Worm (Caenorhabditis elegans): Measurements from ENCODE around the gene R03G8.1.

Gene R03G8.1

DNA sequence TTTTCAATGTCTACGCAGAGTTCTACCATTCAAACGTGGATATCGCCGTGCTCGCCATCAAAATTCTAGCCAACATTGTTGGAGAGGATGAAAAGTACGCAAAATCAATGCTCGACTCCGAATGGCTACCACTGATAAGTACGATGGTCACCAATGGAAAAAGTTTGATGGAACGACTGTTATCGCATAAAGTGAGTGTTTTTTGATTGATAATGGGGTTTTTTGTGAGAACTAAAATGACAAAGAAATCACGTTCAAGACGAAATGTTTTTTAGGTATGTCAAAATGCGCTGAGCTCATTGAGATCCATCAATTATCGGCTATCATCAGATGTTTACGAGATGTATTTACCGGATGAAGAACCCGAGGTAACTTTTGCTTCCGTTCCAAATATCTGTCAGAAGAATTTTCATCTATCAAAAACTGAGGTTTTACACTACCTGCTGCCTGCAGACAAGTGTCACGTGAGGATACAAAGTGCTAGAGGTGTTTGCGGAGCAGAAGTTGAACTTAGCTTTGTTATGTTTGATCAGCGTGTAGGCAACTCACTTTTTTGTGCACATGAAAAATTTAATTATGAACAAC lies 21.9 kb downstream of the R03G8.1 start:
- peak; percentile 34 for TF ChIP-seq dmd-6 (GFP tag; IDR thresholded peaks at IDR 0.05)
- no peak for TF ChIP-seq ctbp-1 (GFP tag; IDR thresholded peaks at IDR 0.05)
- TF ChIP-seq dve-1 (tag; optimal IDR thresholded peaks at IDR 0.05; ENCODE audit: insufficient read depth), result peak; percentile 37
- TF ChIP-seq hlh-30 (tag; optimal IDR thresholded peaks at IDR 0.05; ENCODE audit: insufficient read depth), result peak; percentile 72
- TF ChIP-seq spr-1 (tag; optimal IDR thresholded peaks at IDR 0.05), result no peak
- no peak for TF ChIP-seq arid-1 (GFP tag; conservative IDR thresholded peaks at IDR 0.05)
- peak; percentile 31; the same call in 1 of the 2 replicates for TF ChIP-seq tra-1 (GFP tag; IDR thresholded peaks at IDR 0.05)
- peak in 1 of 2 experiments; percentile 42 for TF ChIP-seq mdl-1 (tag; optimal IDR thresholded peaks at IDR 0.05)
- TF ChIP-seq nhr-11 (tag; optimal IDR thresholded peaks at IDR 0.05), result peak; percentile 49
- peak in 1 of 2 experiments; percentile 57 for TF ChIP-seq unc-62 (GFP tag; optimal IDR thresholded peaks at IDR 0.05 in 1 of 2)
- TF ChIP-seq unc-62 (tag; optimal IDR thresholded peaks at IDR 0.05), result no peak
- TF ChIP-seq mdt-29 (GFP tag; IDR thresholded peaks at IDR 0.05), result 0 out of 2 replicates have a peak, but pooled peaks have one; percentile 43
- TF ChIP-seq ceh-32 (tag; optimal IDR thresholded peaks at IDR 0.05; ENCODE audit: poor library complexity), result no peak
- TF ChIP-seq ZK546.5 (tag; optimal IDR thresholded peaks at IDR 0.05), result no peak
- peak; percentile 70 for TF ChIP-seq hlh-11 (tag; optimal IDR thresholded peaks at IDR 0.05)
- TF ChIP-seq nhr-48 (tag; optimal IDR thresholded peaks at IDR 0.05), result peak; percentile 11
- TF ChIP-seq daf-16 (GFP tag; optimal IDR thresholded peaks at IDR 0.05), result peak in 1 of 2 experiments; percentile 90
- TF ChIP-seq daf-16 (tag; optimal IDR thresholded peaks at IDR 0.05), result peak; percentile 49
- peak in 1 of 2 experiments; percentile 23 for TF ChIP-seq lsy-2 (tag; optimal IDR thresholded peaks at IDR 0.05)
- peak; percentile 25; the same call in 1 of the 2 replicates for TF ChIP-seq php-3 (GFP tag; IDR thresholded peaks at IDR 0.05)
- peak; percentile 59 for TF ChIP-seq nhr-28 (tag; optimal IDR thresholded peaks at IDR 0.05)
- peak; percentile 3 for TF ChIP-seq nhr-102 (tag; optimal IDR thresholded peaks at IDR 0.05)
- no peak for TF ChIP-seq mep-1 (tag; optimal IDR thresholded peaks at IDR 0.05)
- TF ChIP-seq lim-7 (GFP tag; IDR thresholded peaks at IDR 0.05), result no peak
- TF ChIP-seq aha-1 (tag), result peak; percentile 75
- TF ChIP-seq pqm-1 (tag; optimal IDR thresholded peaks at IDR 0.05), result peak; percentile 68
- peak; percentile 1 for TF ChIP-seq mes-2 (tag; optimal IDR thresholded peaks at IDR 0.05; ENCODE audit: poor library complexity, severe bottlenecking)
- 0 out of 2 replicates have a peak, but pooled peaks have one; percentile 45 for TF ChIP-seq ceh-20 (GFP tag; IDR thresholded peaks at IDR 0.05)
- TF ChIP-seq aly-2 (tag; optimal IDR thresholded peaks at IDR 0.05), result no peak
- TF ChIP-seq hif-1 (tag; optimal IDR thresholded peaks at IDR 0.05), result peak in 1 of 2 experiments; percentile 76
- peak; percentile 43 for TF ChIP-seq nhr-10 (tag; optimal IDR thresholded peaks at IDR 0.05)

ce11 chrX:13108664-13109063 lies 24.3 kb downstream of the R03G8.1 start:
- TF ChIP-seq ceh-44 (GFP tag; IDR thresholded peaks at IDR 0.05) (no peak), lin-13 (GFP tag; optimal IDR thresholded peaks at IDR 0.05) (peak; percentile 52), ZK337.2 (GFP tag; IDR thresholded peaks at IDR 0.05) (no peak), F37D6.2 (tag; optimal IDR thresholded peaks at IDR 0.05) (no peak), mxl-3 (GFP tag; optimal IDR thresholded peaks at IDR 0.05) (peak; percentile 23), zip-2 (tag; optimal IDR thresholded peaks at IDR 0.05) (no peak), Y75B8A.6 (GFP tag; IDR thresholded peaks at IDR 0.05) (no peak; the same call in 1 of the 2 replicates), unc-62 (GFP tag; optimal IDR thresholded peaks at IDR 0.05 in 1 of 2) (no peak), unc-62 (tag; optimal IDR thresholded peaks at IDR 0.05) (no peak), aha-1 (tag) (peak; percentile 47), nhr-77 (tag; optimal IDR thresholded peaks at IDR 0.05) (no peak), Y5F2A.4 (GFP tag; optimal IDR thresholded peaks at IDR 0.05) (no peak), T26A8.4 (GFP tag; IDR thresholded peaks at IDR 0.05) (no peak), nhr-41 (GFP tag; IDR thresholded peaks at IDR 0.05) (peak; percentile 74; the same call in 1 of the 2 replicates), zfp-3 (GFP tag; conservative IDR thresholded peaks at IDR 0.05) (peak; percentile 56; the same call in 1 of the 2 replicates), sdz-12 (GFP tag; optimal IDR thresholded peaks at IDR 0.05) (peak; percentile 36), tag-97 (GFP tag; IDR thresholded peaks at IDR 0.05) (no peak), ces-1 (GFP tag; optimal IDR thresholded peaks at IDR 0.05) (no peak), lir-3 (tag; optimal IDR thresholded peaks at IDR 0.05) (no peak), dve-1 (tag; optimal IDR thresholded peaks at IDR 0.05; ENCODE audit: insufficient read depth) (peak; percentile 46), hmg-1.1 (GFP tag; IDR thresholded peaks at IDR 0.05) (peak; percentile 29; the same call in 1 of the 2 replicates), set-16 (GFP tag; IDR thresholded peaks at IDR 0.05) (no peak), duxl-1 (tag; optimal IDR thresholded peaks at IDR 0.05; ENCODE audit: poor library complexity) (no peak)

All from whole organism, L4 larva.